Worm (Caenorhabditis elegans) whole organism, young adult: Measurements from ENCODE around the gene skr-17.

ENCODE experiments used
- B0261.1 ChIP-seq: sonication (generic microtip); optimal IDR thresholded peaks from 2 replicates; lab custom pipeline; 2016; ENCODE audit warnings: mild to moderate bottlenecking, missing genetic modification characterization, moderate library complexity, missing compliant biosample characterization
- F33H1.4 ChIP-seq: fragments of 200-800 bp; sonication (Bioruptor generic); IDR thresholded peaks from 2 replicates; pipeline ENCODE4 v1.3.6; 2022; ENCODE audit warnings: missing genetic modification reagents, missing genetic modification characterization, missing compliant biosample characterization
- lir-1 ChIP-seq: fragments of 200-800 bp; sonication (Bioruptor generic); conservative IDR thresholded peaks from 2 replicates; pipeline ENCODE4 v1.3.6; 2022; ENCODE audit warnings: missing genetic modification reagents, missing genetic modification characterization, missing compliant biosample characterization
- mxl-1 ChIP-seq: sonication (generic microtip); optimal IDR thresholded peaks from 2 replicates; lab custom pipeline; 2016; ENCODE audit warnings: missing genetic modification characterization, missing compliant biosample characterization
- unc-62 ChIP-seq: fragments of 150-350 bp; optimal IDR thresholded peaks from 2 replicates; lab custom pipeline; 2014; ENCODE audit warnings: missing biosample characterization, missing genetic modification reagents, missing genetic modification characterization
- ztf-28 ChIP-seq: fragments of 200-800 bp; sonication (Bioruptor generic); IDR thresholded peaks from 2 replicates; pipeline ENCODE4 v1.3.6; 2022; ENCODE audit warnings: missing genetic modification reagents, missing genetic modification characterization, missing compliant biosample characterization

ce11 chrII:7777320-7777978, 5.9 kb upstream of the skr-17 start, which contains the start of gene mthf-1:
- TF ChIP-seq F33H1.4 (GFP tag; lab: Robert Waterston, UW): no peak
- TF ChIP-seq lir-1 (GFP tag; lab: Robert Waterston, UW): no peak
- TF ChIP-seq unc-62: no peak
- no peak for TF ChIP-seq mxl-1 (tag; lab: Kevin White, UChicago)
- no peak for TF ChIP-seq B0261.1 (tag; lab: Kevin White, UChicago)
- TF ChIP-seq ztf-28: no peak
